Fruit fly (Drosophila melanogaster) Kc167 (cell line): ENCODE data around the gene loj.

Experiments
- Myc ChIP-seq: fragments of >200 bp; optimal IDR thresholded peaks from 2 replicates; lab custom pipeline; 2017; ENCODE audit warnings: missing external identifiers
- Sin3A ChIP-seq: fragments of >200 bp; optimal IDR thresholded peaks from 2 replicates; lab custom pipeline; 2018; ENCODE audit warnings: missing external identifiers
- h ChIP-seq: fragments of >200 bp; optimal IDR thresholded peaks from 3 replicates; lab custom pipeline; 2018; ENCODE audit warnings: missing external identifiers
- insv ChIP-seq: fragments of >200 bp; optimal IDR thresholded peaks from 3 replicates; lab custom pipeline; 2018; ENCODE audit warnings: missing external identifiers
- psq ChIP-seq: fragments of >200 bp; optimal IDR thresholded peaks from 2 replicates; lab custom pipeline; 2017; ENCODE audit warnings: missing external identifiers
- ttk ChIP-seq: sonication (Bioruptor generic); optimal IDR thresholded peaks from 2 replicates; lab custom pipeline; 2017; ENCODE audit warnings: missing external identifiers

The loj gene

dm6 chr3L:6108264-6109060 is 13.7 kb downstream of the loj start:
- TF ChIP-seq h (lab: Kevin White, UChicago), result no peak
- no peak for TF ChIP-seq insv (lab: Kevin White, UChicago)

dm6 chr3L:6110673-6111449 is 16.1 kb downstream of the loj start:
- TF ChIP-seq ttk (lab: Kevin White, UChicago) (no peak), psq (lab: Kevin White, UChicago) (no peak), Myc (no peak), h (lab: Kevin White, UChicago) (no peak), insv (lab: Kevin White, UChicago) (no peak), Sin3A (lab: Kevin White, UChicago) (no peak)

- TF ChIP-seq Myc (no peak), insv (lab: Kevin White, UChicago) (no peak), psq (lab: Kevin White, UChicago) (no peak), h (lab: Kevin White, UChicago) (no peak), ttk (lab: Kevin White, UChicago) (no peak), Sin3A (lab: Kevin White, UChicago) (no peak)
These were observed 16.7 kb downstream of the loj start for dm6 chr3L:6111458-6111857.

- no peak for TF ChIP-seq psq (lab: Kevin White, UChicago)
- TF ChIP-seq Myc, result no peak
- no peak for TF ChIP-seq ttk (lab: Kevin White, UChicago)
- no peak for TF ChIP-seq insv (lab: Kevin White, UChicago)
- no peak for TF ChIP-seq h (lab: Kevin White, UChicago)
- TF ChIP-seq Sin3A (lab: Kevin White, UChicago), result no peak
These were observed 20.7 kb downstream of the loj start for dm6 chr3L:6115505-6115904.

dm6 chr3L:6116881-6117280 is 22.1 kb downstream of the loj start:
- TF ChIP-seq insv (lab: Kevin White, UChicago) (no peak), Sin3A (lab: Kevin White, UChicago) (no peak), psq (lab: Kevin White, UChicago) (no peak), Myc (no peak), ttk (lab: Kevin White, UChicago) (no peak), h (lab: Kevin White, UChicago) (no peak)

- TF ChIP-seq Myc (no peak), Sin3A (lab: Kevin White, UChicago) (no peak), ttk (lab: Kevin White, UChicago) (no peak), h (lab: Kevin White, UChicago) (no peak)
These were observed 30.0 kb downstream of the loj start for dm6 chr3L:6124616-6125408.

dm6 chr3L:6125409-6125689 is 30.6 kb downstream of the loj start:
- TF ChIP-seq h (lab: Kevin White, UChicago) (no peak), insv (lab: Kevin White, UChicago) (no peak), Myc (no peak), ttk (lab: Kevin White, UChicago) (no peak)

- TF ChIP-seq insv (lab: Kevin White, UChicago) (no peak), Sin3A (lab: Kevin White, UChicago) (no peak), psq (lab: Kevin White, UChicago) (no peak), Myc (no peak), h (lab: Kevin White, UChicago) (no peak), ttk (lab: Kevin White, UChicago) (no peak)
These were observed 34.8 kb downstream of the loj start for dm6 chr3L:6129591-6129990.

- TF ChIP-seq psq (lab: Kevin White, UChicago) (no peak), Sin3A (lab: Kevin White, UChicago) (no peak), ttk (lab: Kevin White, UChicago) (no peak), insv (lab: Kevin White, UChicago) (no peak), h (lab: Kevin White, UChicago) (no peak), Myc (no peak)
These were observed 36.2 kb downstream of the loj start, which contains the start of gene Lcp65Ag3 for dm6 chr3L:6130944-6131343. Gene Lcp65Ag3 (minus strand): TSS chr3L:6130989.

dm6 chr3L:6132009-6132408 is 37.2 kb downstream of the loj start, which contains the start of gene Cpr65Au:
Gene Cpr65Au (minus strand): TSS chr3L:6132109.
- no peak for TF ChIP-seq Sin3A (lab: Kevin White, UChicago)
- no peak for TF ChIP-seq h (lab: Kevin White, UChicago)
- TF ChIP-seq insv (lab: Kevin White, UChicago), result no peak
- TF ChIP-seq ttk (lab: Kevin White, UChicago), result no peak
- TF ChIP-seq Myc, result no peak
- no peak for TF ChIP-seq psq (lab: Kevin White, UChicago)

- no peak for TF ChIP-seq Sin3A (lab: Kevin White, UChicago)
- no peak for TF ChIP-seq ttk (lab: Kevin White, UChicago)
- no peak for TF ChIP-seq h (lab: Kevin White, UChicago)
- TF ChIP-seq insv (lab: Kevin White, UChicago), result no peak
- TF ChIP-seq Myc, result no peak
- no peak for TF ChIP-seq psq (lab: Kevin White, UChicago)
These were observed 38.8 kb downstream of the loj start, which contains the start of gene Lcp65Ag2 for dm6 chr3L:6133546-6133945. Gene Lcp65Ag2 (minus strand): TSS chr3L:6133593.
